Worm (Caenorhabditis elegans) whole organism, mixed stage, embryonic: ENCODE measurements around the gene aars-1.

Source experiments
- M03D4.4 ChIP-seq: sonication (generic microtip); optimal IDR thresholded peaks from 2 replicates; lab custom pipeline; 2017; ENCODE audit warnings: mild to moderate bottlenecking, missing genetic modification characterization, missing compliant biosample characterization
- bed-3 ChIP-seq: fragments of 200-800 bp; sonication (Bioruptor generic); optimal IDR thresholded peaks from 3 replicates; lab custom pipeline; 2018; ENCODE audit warnings: mild to moderate bottlenecking, missing genetic modification characterization, moderate library complexity, missing compliant biosample characterization
- blmp-1 ChIP-seq: fragments of 150-350 bp; optimal IDR thresholded peaks from 2 replicates; lab custom pipeline; 2014; ENCODE audit warnings: missing biosample characterization, missing genetic modification characterization
- ceh-39 ChIP-seq: fragments of 150-350 bp; optimal IDR thresholded peaks from 2 replicates; lab custom pipeline; 2014; ENCODE audit warnings: missing biosample characterization, missing genetic modification characterization
- ceh-43 ChIP-seq: fragments of 200-800 bp; sonication (Bioruptor generic); optimal IDR thresholded peaks from 2 replicates; lab custom pipeline; 2018; ENCODE audit warnings: mild to moderate bottlenecking, missing genetic modification characterization, moderate library complexity, missing compliant biosample characterization
- ceh-83 ChIP-seq: fragments of 200-800 bp; sonication (Bioruptor generic); optimal IDR thresholded peaks from 2 replicates; lab custom pipeline; 2018; ENCODE audit warnings: mild to moderate bottlenecking, missing genetic modification characterization, missing compliant biosample characterization
- ces-1 ChIP-seq: fragments of 150-350 bp; optimal IDR thresholded peaks from 2 replicates; lab custom pipeline; 2014; ENCODE audit warnings: missing biosample characterization, missing genetic modification reagents, missing genetic modification characterization
- drap-1 ChIP-seq: fragments of 200-800 bp; sonication (Bioruptor generic); optimal IDR thresholded peaks from 3 replicates; lab custom pipeline; 2018; ENCODE audit warnings: mild to moderate bottlenecking, missing genetic modification characterization, missing compliant biosample characterization
- elt-1 ChIP-seq: sonication (generic microtip); optimal IDR thresholded peaks from 2 replicates; lab custom pipeline; 2017; ENCODE audit warnings: missing genetic modification characterization, mild to moderate bottlenecking, missing compliant biosample characterization, antibody characterized with exemption, moderate library complexity, borderline replicate concordance; ENCODE audit not compliant: insufficient read depth
- elt-3 ChIP-seq: fragments of 150-350 bp; optimal IDR thresholded peaks from 2 replicates; lab custom pipeline; 2014; ENCODE audit warnings: missing biosample characterization, missing genetic modification characterization
- flh-1 ChIP-seq: fragments of 200-800 bp; sonication (Bioruptor generic); optimal IDR thresholded peaks from 2 replicates; lab custom pipeline; 2018; ENCODE audit warnings: mild to moderate bottlenecking, missing genetic modification characterization, moderate library complexity, missing compliant biosample characterization
- ham-2 ChIP-seq: fragments of 200-800 bp; sonication (Bioruptor generic); optimal IDR thresholded peaks from 2 replicates; lab custom pipeline; 2018; ENCODE audit warnings: mild to moderate bottlenecking, missing genetic modification characterization, missing compliant biosample characterization
- hlh-1 ChIP-seq: fragments of 150-350 bp; optimal IDR thresholded peaks from 2 replicates; lab custom pipeline; 2014; ENCODE audit warnings: missing biosample characterization, missing genetic modification reagents, missing genetic modification characterization
- lin-13 ChIP-seq: fragments of 150-350 bp; optimal IDR thresholded peaks from 2 replicates; lab custom pipeline; 2014; ENCODE audit warnings: missing biosample characterization, missing genetic modification characterization
- lin-32 ChIP-seq: fragments of 200-800 bp; sonication (Bioruptor generic); optimal IDR thresholded peaks from 2 replicates; lab custom pipeline; 2018; ENCODE audit warnings: mild to moderate bottlenecking, missing genetic modification characterization, missing compliant biosample characterization
- lsy-2 ChIP-seq: fragments of 150-350 bp; optimal IDR thresholded peaks from 2 replicates; lab custom pipeline; 2014; ENCODE audit warnings: missing biosample characterization, missing genetic modification characterization
- mab-5 ChIP-seq: fragments of 150-350 bp; optimal IDR thresholded peaks from 2 replicates; lab custom pipeline; 2014; ENCODE audit warnings: missing biosample characterization, missing genetic modification characterization
- mep-1 ChIP-seq: fragments of 150-350 bp; optimal IDR thresholded peaks from 2 replicates; lab custom pipeline; 2017; ENCODE audit warnings: missing biosample characterization, missing genetic modification reagents, missing genetic modification characterization, inconsistent platforms
- mls-2 ChIP-seq: sonication (generic microtip); optimal IDR thresholded peaks from 2 replicates; lab custom pipeline; 2016; ENCODE audit warnings: mild to moderate bottlenecking, missing genetic modification characterization, moderate library complexity, missing compliant biosample characterization
- nhr-12 ChIP-seq: fragments of 150-350 bp; optimal IDR thresholded peaks from 2 replicates; lab custom pipeline; 2014; ENCODE audit warnings: missing biosample characterization, missing genetic modification characterization
- nhr-2 ChIP-seq: fragments of 150-350 bp; optimal IDR thresholded peaks from 2 replicates; lab custom pipeline; 2014; ENCODE audit warnings: missing biosample characterization, missing genetic modification characterization
- nhr-237 ChIP-seq: fragments of 150-350 bp; optimal IDR thresholded peaks from 2 replicates; lab custom pipeline; 2014; ENCODE audit warnings: missing biosample characterization, missing genetic modification characterization
- nhr-28 ChIP-seq: fragments of 150-350 bp; optimal IDR thresholded peaks from 2 replicates; lab custom pipeline; 2014; ENCODE audit warnings: missing biosample characterization, missing genetic modification characterization
- nhr-76 ChIP-seq: sonication (generic microtip); optimal IDR thresholded peaks from 2 replicates; lab custom pipeline; 2017; ENCODE audit warnings: missing biosample characterization, missing genetic modification characterization
- pha-4 ChIP-seq: fragments of 150-350 bp; optimal IDR thresholded peaks from 2 replicates; lab custom pipeline; 2018; ENCODE audit warnings: missing biosample characterization, missing genetic modification reagents, missing genetic modification characterization
- sem-2 ChIP-seq: fragments of 200-800 bp; sonication (Bioruptor generic); optimal IDR thresholded peaks from 2 replicates; lab custom pipeline; 2018; ENCODE audit warnings: mild to moderate bottlenecking, missing genetic modification characterization, missing compliant biosample characterization
- snpc-4 ChIP-seq: fragments of 150-350 bp; optimal IDR thresholded peaks from 2 replicates; lab custom pipeline; 2014; ENCODE audit warnings: missing biosample characterization, missing genetic modification characterization
- sptf-1 ChIP-seq: sonication (generic microtip); optimal IDR thresholded peaks from 2 replicates; lab custom pipeline; 2017; ENCODE audit warnings: mild to moderate bottlenecking, missing genetic modification characterization, moderate library complexity, missing compliant biosample characterization
- tbx-8 ChIP-seq: fragments of 200-800 bp; sonication (Bioruptor generic); optimal IDR thresholded peaks from 2 replicates; lab custom pipeline; 2018; ENCODE audit warnings: mild to moderate bottlenecking, missing genetic modification characterization, moderate library complexity, missing compliant biosample characterization
- unc-120 ChIP-seq: sonication (generic microtip); optimal IDR thresholded peaks from 2 replicates; lab custom pipeline; 2017; ENCODE audit warnings: missing genetic modification characterization, missing compliant biosample characterization; ENCODE audit not compliant: poor library complexity, severe bottlenecking
- unc-62 ChIP-seq: fragments of 150-350 bp; optimal IDR thresholded peaks from 2 replicates; lab custom pipeline; 2014; ENCODE audit warnings: missing biosample characterization, missing genetic modification reagents, missing genetic modification characterization
- zip-8 ChIP-seq: fragments of 150-350 bp; optimal IDR thresholded peaks from 2 replicates; lab custom pipeline; 2014; ENCODE audit warnings: missing biosample characterization, missing genetic modification characterization
- ztf-11 ChIP-seq: fragments of 150-350 bp; optimal IDR thresholded peaks from 2 replicates; lab custom pipeline; 2014; ENCODE audit warnings: missing biosample characterization, missing genetic modification characterization

The aars-1 gene

ce11 chrII:11450882-11451281, 13.4 kb downstream of the aars-1 start:
- no peak for TF ChIP-seq tbx-8 (GFP tag; lab: Kevin White, UChicago)
- TF ChIP-seq snpc-4 (tag; lab: Kevin White, UChicago): no peak
- no peak for TF ChIP-seq unc-62 (GFP tag; lab: Kevin White, UChicago)
- TF ChIP-seq ces-1 (GFP tag; lab: Kevin White, UChicago): no peak
- TF ChIP-seq ham-2 (GFP tag; lab: Kevin White, UChicago): no peak
- TF ChIP-seq lsy-2: no peak
- TF ChIP-seq flh-1: no peak
- TF ChIP-seq mep-1 (tag; lab: Kevin White, UChicago): no peak
- no peak for TF ChIP-seq ceh-43 (GFP tag; lab: Kevin White, UChicago)
- TF ChIP-seq mls-2 (tag; lab: Kevin White, UChicago): no peak
- TF ChIP-seq sem-2 (GFP tag; lab: Kevin White, UChicago): no peak
- TF ChIP-seq nhr-12 (tag; lab: Kevin White, UChicago): no peak
- TF ChIP-seq lin-32 (GFP tag; lab: Kevin White, UChicago): no peak
- TF ChIP-seq drap-1 (GFP tag; lab: Kevin White, UChicago): no peak
- no peak for TF ChIP-seq bed-3 (GFP tag; lab: Kevin White, UChicago)
- TF ChIP-seq unc-120: no peak
- TF ChIP-seq blmp-1 (tag; lab: Kevin White, UChicago): no peak
- no peak for TF ChIP-seq elt-1 (tag; lab: Kevin White, UChicago)
- TF ChIP-seq zip-8 (tag; lab: Kevin White, UChicago): no peak
- TF ChIP-seq sptf-1: no peak

ce11 chrII:11448753-11449152, 15.5 kb downstream of the aars-1 start, which contains the start of gene W02B12.1:
Gene W02B12.1, plus strand, starts transcription at chrII:11449021.
- TF ChIP-seq ceh-39 (tag; lab: Kevin White, UChicago) (no peak), ceh-83 (GFP tag; lab: Kevin White, UChicago) (no peak), ztf-11 (tag; lab: Kevin White, UChicago) (no peak), mab-5 (tag; lab: Kevin White, UChicago) (no peak), ceh-43 (GFP tag; lab: Kevin White, UChicago) (no peak), elt-1 (tag; lab: Kevin White, UChicago) (no peak), nhr-2 (no peak), blmp-1 (tag; lab: Kevin White, UChicago) (no peak)

ce11 chrII:11444973-11445372, 19.3 kb downstream of the aars-1 start, which contains the start of gene W02B12.13:
Gene W02B12.13, plus strand, starts transcription at chrII:11445273.
- TF ChIP-seq hlh-1 (no peak), ceh-39 (tag; lab: Kevin White, UChicago) (no peak), nhr-12 (tag; lab: Kevin White, UChicago) (no peak), M03D4.4 (tag; lab: Kevin White, UChicago) (no peak), nhr-76 (tag; lab: Kevin White, UChicago) (no peak), ztf-11 (tag; lab: Kevin White, UChicago) (no peak), elt-3 (no peak), unc-62 (GFP tag; lab: Kevin White, UChicago) (no peak), sptf-1 (no peak), nhr-28 (no peak), mep-1 (tag; lab: Kevin White, UChicago) (no peak)

- TF ChIP-seq lsy-2 (no peak), pha-4 (tag; lab: Kevin White, UChicago) (no peak), mep-1 (tag; lab: Kevin White, UChicago) (no peak), snpc-4 (tag; lab: Kevin White, UChicago) (no peak), tbx-8 (GFP tag; lab: Kevin White, UChicago) (no peak), bed-3 (GFP tag; lab: Kevin White, UChicago) (no peak), nhr-28 (no peak), ceh-43 (GFP tag; lab: Kevin White, UChicago) (no peak), nhr-237 (no peak)
Measured at ce11 chrII:11443862-11444261, 20.4 kb downstream of the aars-1 start, which contains the start of gene adbp-1. Gene adbp-1, plus strand, starts transcription at chrII:11444162.

ce11 chrII:11443128-11443527, 21.2 kb downstream of the aars-1 start:
- TF ChIP-seq elt-3 (no peak), ces-1 (GFP tag; lab: Kevin White, UChicago) (no peak), mab-5 (tag; lab: Kevin White, UChicago) (no peak), sem-2 (GFP tag; lab: Kevin White, UChicago) (no peak), lin-13 (tag; lab: Kevin White, UChicago) (no peak), nhr-76 (tag; lab: Kevin White, UChicago) (no peak), zip-8 (tag; lab: Kevin White, UChicago) (no peak), mep-1 (tag; lab: Kevin White, UChicago) (no peak), ceh-43 (GFP tag; lab: Kevin White, UChicago) (no peak), hlh-1 (no peak), bed-3 (GFP tag; lab: Kevin White, UChicago) (no peak), pha-4 (tag; lab: Kevin White, UChicago) (no peak)
